Worm (Caenorhabditis elegans) whole organism, L3 larva: ENCODE measurements around the gene F07A11.4.

ENCODE experiments used
- ceh-82 ChIP-seq: fragments of 150-350 bp; optimal IDR thresholded peaks from 2 replicates; lab custom pipeline; 2014; ENCODE audit warnings: missing biosample characterization, missing genetic modification characterization
- lin-39 ChIP-seq: fragments of 150-350 bp; optimal IDR thresholded peaks from 2 replicates; lab custom pipeline; 2018; ENCODE audit warnings: missing biosample characterization, missing genetic modification reagents, missing genetic modification characterization
- nhr-25 ChIP-seq: sonication (generic microtip); optimal IDR thresholded peaks from 2 replicates; lab custom pipeline; 2017; ENCODE audit warnings: missing biosample characterization, missing genetic modification characterization
- ztf-11 ChIP-seq: fragments of 150-350 bp; optimal IDR thresholded peaks from 2 replicates; lab custom pipeline; 2014; ENCODE audit warnings: missing biosample characterization, missing genetic modification characterization

DNA sequence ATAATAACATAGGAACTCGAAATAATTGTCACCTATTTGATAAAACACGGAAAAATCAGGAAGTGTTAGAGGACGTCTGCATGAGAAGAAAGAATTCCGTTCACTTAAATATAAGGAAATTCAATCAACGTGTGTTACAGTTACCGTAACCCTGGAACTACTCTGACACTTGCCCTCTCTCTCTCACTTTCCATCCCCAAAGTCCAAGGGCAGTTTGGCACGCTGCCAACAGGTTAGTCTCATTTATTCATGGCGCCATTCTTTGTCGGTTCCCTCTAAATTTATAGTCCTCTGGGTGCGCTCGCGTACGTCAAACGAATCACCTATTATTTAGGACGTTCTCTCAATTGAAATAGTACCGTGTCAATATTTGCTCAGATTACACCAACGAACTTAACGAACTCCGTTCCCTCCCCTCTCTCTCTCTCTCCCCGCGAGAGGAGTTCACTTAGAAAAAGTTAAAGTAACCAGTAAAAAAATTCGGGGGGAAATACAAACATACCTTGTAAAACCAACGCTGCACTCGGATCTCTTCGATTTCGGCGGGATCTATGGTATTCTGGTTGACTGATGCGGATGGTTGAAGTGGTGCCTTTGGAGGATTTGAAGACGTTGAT lies 19.9 kb downstream of the F07A11.4 start:
- TF ChIP-seq ztf-11 (tag; lab: Kevin White, UChicago) = no peak
- peak; percentile 61 for TF ChIP-seq nhr-25 (tag; lab: Kevin White, UChicago)
- no peak for TF ChIP-seq lin-39 (tag; lab: Kevin White, UChicago)
- TF ChIP-seq ceh-82 = no peak
